Fruit fly (Drosophila melanogaster) whole organism, adult: ENCODE measurements around the gene fry.

Experiments used
- CG11617 ChIP-seq: fragments of 200-800 bp; sonication (Bioruptor generic); optimal IDR thresholded peaks from 2 replicates; lab custom pipeline; 2017; ENCODE audit warnings: mild to moderate bottlenecking, missing biosample characterization, missing genetic modification reagents, missing genetic modification characterization
- CG12768 ChIP-seq: fragments of 200-800 bp; sonication (Bioruptor generic); optimal IDR thresholded peaks from 2 replicates; lab custom pipeline; 2017; ENCODE audit warnings: missing biosample characterization, missing genetic modification characterization, mild to moderate bottlenecking, moderate library complexity, missing genetic modification reagents
- CG14711 ChIP-seq: fragments of 200-800 bp; sonication (Bioruptor generic); optimal IDR thresholded peaks from 2 replicates; lab custom pipeline; 2018; ENCODE audit warnings: missing biosample characterization, mild to moderate bottlenecking, missing genetic modification characterization, moderate library complexity
- CG1620 ChIP-seq: fragments of 200-800 bp; sonication (Bioruptor generic); optimal IDR thresholded peaks from 2 replicates; lab custom pipeline; 2016; ENCODE audit warnings: missing biosample characterization, missing genetic modification characterization
- CG33017 ChIP-seq: fragments of 200-800 bp; sonication (Bioruptor generic); optimal IDR thresholded peaks from 2 replicates; lab custom pipeline; 2018; ENCODE audit warnings: missing biosample characterization, mild to moderate bottlenecking, missing genetic modification characterization, moderate library complexity
- CG5204 ChIP-seq: fragments of 200-800 bp; sonication (Bioruptor generic); optimal IDR thresholded peaks from 2 replicates; lab custom pipeline; 2016; ENCODE audit warnings: missing biosample characterization, missing genetic modification characterization
- CG7045 ChIP-seq: fragments of 200-800 bp; sonication (Bioruptor generic); optimal IDR thresholded peaks from 2 replicates; lab custom pipeline; 2017; ENCODE audit warnings: missing biosample characterization, mild to moderate bottlenecking, missing genetic modification characterization
- CG7101 ChIP-seq: fragments of 200-800 bp; sonication (Bioruptor generic); optimal IDR thresholded peaks from 2 replicates; lab custom pipeline; 2018; ENCODE audit warnings: missing biosample characterization, mild to moderate bottlenecking, missing genetic modification characterization, moderate library complexity
- Clk ChIP-seq: fragments of 200-800 bp; sonication (Bioruptor generic); optimal IDR thresholded peaks from 2 replicates; lab custom pipeline; 2017; ENCODE audit warnings: missing biosample characterization, missing genetic modification characterization
- Crg-1 ChIP-seq: fragments of 200-800 bp; sonication (Bioruptor generic); optimal IDR thresholded peaks from 2 replicates; lab custom pipeline; 2016; ENCODE audit warnings: missing biosample characterization, missing genetic modification characterization
- Hr96 ChIP-seq: fragments of 200-800 bp; sonication (Bioruptor generic); optimal IDR thresholded peaks from 2 replicates; lab custom pipeline; 2016; ENCODE audit warnings: missing biosample characterization, missing genetic modification characterization
- Mnt ChIP-seq: fragments of 200-800 bp; sonication (Bioruptor generic); optimal IDR thresholded peaks from 2 replicates; lab custom pipeline; 2016; ENCODE audit warnings: missing biosample characterization, mild to moderate bottlenecking, missing genetic modification characterization
- bab1 ChIP-seq: fragments of 200-800 bp; sonication (Bioruptor generic); optimal IDR thresholded peaks from 3 replicates; lab custom pipeline; 2019; ENCODE audit warnings: missing biosample characterization, mild to moderate bottlenecking, missing genetic modification characterization, moderate library complexity
- cic ChIP-seq: fragments of 200-800 bp; sonication (Bioruptor generic); optimal IDR thresholded peaks from 2 replicates; lab custom pipeline; 2017; ENCODE audit warnings: missing biosample characterization, mild to moderate bottlenecking, missing genetic modification characterization, moderate library complexity
- cnc ChIP-seq, 2 experiments: fragments of >200 bp; optimal IDR thresholded peaks; 2 replicates each; lab custom pipeline; 2017
- kay ChIP-seq: fragments of 200-800 bp; sonication (Bioruptor generic); peaks from one replicate; lab custom pipeline; 2016; ENCODE audit warnings: missing biosample characterization, missing genetic modification characterization, borderline replicate concordance
- ovo ChIP-seq: fragments of 200-800 bp; sonication (Bioruptor generic); optimal IDR thresholded peaks from 2 replicates; lab custom pipeline; 2016; ENCODE audit warnings: missing biosample characterization, missing genetic modification characterization
- pad ChIP-seq: fragments of 200-800 bp; sonication (Bioruptor generic); optimal IDR thresholded peaks from 3 replicates; lab custom pipeline; 2017; ENCODE audit warnings: missing biosample characterization, missing genetic modification characterization, mild to moderate bottlenecking, moderate library complexity, missing genetic modification reagents
- tj ChIP-seq: fragments of 200-800 bp; sonication (Bioruptor generic); optimal IDR thresholded peaks from 3 replicates; lab custom pipeline; 2017; ENCODE audit warnings: missing biosample characterization, mild to moderate bottlenecking, missing genetic modification characterization, moderate library complexity
- toe ChIP-seq: fragments of 200-800 bp; sonication (Bioruptor generic); optimal IDR thresholded peaks from 2 replicates; lab custom pipeline; 2016; ENCODE audit warnings: missing biosample characterization, missing genetic modification characterization

The fry gene

DNA sequence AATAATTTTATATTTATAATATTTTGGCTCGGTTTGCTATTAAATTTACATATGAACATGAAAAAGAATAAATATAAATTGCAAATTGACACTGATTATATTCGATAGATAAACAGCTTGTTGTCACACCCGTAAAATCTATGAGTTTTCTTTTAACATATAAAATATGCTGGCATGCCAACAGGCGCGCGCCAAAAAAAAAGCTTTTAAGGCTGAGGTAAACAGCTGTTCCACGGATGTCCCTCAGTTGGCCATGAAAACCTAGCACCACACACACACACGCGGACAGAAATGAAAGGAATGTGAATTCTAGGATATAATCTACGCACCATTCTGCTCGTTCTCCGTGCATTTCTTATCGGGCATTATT, 15.9 kb upstream of the fry start:
- TF ChIP-seq cnc (optimal IDR thresholded peaks at IDR 0.05; lab: Kevin White, UChicago) (no peak), Crg-1 (no peak), Clk (GFP tag; lab: Kevin White, UChicago) (no peak), CG14711 (tag; lab: Kevin White, UChicago) (no peak), CG33017 (tag; lab: Kevin White, UChicago) (no peak), Mnt (no peak), CG11617 (GFP tag; lab: Kevin White, UChicago) (no peak), CG7045 (GFP tag; lab: Kevin White, UChicago) (no peak), CG7101 (tag; lab: Kevin White, UChicago) (no peak), kay (GFP tag; lab: Kevin White, UChicago) (no peak), bab1 (GFP tag; lab: Kevin White, UChicago) (no peak), ovo (GFP tag; lab: Kevin White, UChicago) (no peak)

DNA sequence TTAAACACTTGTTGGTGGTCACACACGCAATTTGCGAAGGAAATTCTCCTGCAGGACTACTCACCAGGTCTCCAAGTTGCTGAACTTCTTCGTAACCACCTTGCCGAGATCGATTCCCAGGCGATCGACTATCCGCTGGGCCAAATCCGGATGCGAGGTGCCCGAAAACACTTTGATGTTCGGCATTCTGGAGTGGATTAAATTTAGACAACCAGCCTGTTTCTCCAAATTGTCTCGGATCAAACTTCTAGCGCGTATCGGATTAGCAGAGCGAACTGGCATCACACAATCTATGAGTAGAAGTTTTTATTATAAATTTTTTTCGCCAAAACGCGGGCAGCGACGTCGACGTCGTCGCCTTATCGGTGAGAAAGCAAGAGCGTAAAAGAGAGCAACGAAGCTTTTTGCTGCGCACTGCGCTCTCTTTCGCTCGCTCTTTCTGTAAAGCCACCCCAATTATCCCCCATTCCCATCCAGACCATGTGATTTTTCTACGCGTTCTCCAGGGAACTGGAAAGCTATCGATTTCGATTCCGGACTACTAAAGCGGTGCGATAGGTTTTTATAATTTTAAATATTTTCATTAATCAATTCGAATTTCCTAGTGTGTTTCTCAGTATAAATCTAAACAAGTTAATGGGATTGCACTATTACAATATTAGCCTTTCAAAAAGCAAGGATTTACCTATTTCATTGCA, 15.4 kb upstream of the fry start:
- TF ChIP-seq CG33017 (tag; lab: Kevin White, UChicago) (peak; percentile 19), Crg-1 (no peak), kay (GFP tag; lab: Kevin White, UChicago) (peak; percentile 85), CG7101 (tag; lab: Kevin White, UChicago) (peak; percentile 17), CG14711 (tag; lab: Kevin White, UChicago) (no peak), cic (GFP tag; lab: Kevin White, UChicago) (peak; percentile 15), cnc (optimal IDR thresholded peaks at IDR 0.05; lab: Kevin White, UChicago) (no peak), CG1620 (GFP tag; lab: Kevin White, UChicago) (no peak)

dm6 chr3L:9693552-9694133, 14.7 kb upstream of the fry start:
- TF ChIP-seq kay (GFP tag; lab: Kevin White, UChicago) (peak; percentile 94), tj (GFP tag; lab: Kevin White, UChicago) (no peak), Mnt (peak; percentile 32)

DNA sequence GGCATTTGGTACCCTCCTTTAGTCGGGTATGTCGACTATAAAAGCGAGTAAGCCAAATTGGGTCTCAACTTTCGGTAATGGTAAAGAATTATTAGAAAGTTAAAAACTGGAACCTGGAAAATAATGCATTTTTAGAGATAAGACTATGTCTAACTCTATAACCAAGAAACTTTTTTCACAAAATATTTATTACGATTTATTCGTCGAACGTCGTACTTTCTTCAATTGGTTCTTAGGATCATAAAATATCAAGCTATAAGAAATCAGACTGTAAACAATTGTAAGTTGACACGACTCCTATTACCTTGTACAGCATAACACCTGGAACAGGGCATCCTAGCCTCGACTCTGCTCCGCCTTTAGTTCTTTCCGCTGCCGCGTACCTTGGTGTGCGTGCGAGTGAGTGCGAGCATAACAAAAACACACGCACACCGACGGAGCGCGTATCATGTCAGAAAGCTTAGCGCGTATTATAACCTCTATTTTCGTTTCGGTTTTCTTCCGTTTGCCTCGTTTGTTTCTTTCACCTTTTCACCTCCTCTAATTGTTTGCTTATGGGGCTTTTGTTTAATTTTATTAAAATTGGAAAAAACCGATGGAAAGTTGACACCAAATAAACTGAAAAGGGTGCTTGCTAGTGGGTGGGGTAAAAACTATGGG, 14.1 kb upstream of the fry start:
- TF ChIP-seq CG1620 (GFP tag; lab: Kevin White, UChicago) (peak; percentile 73), Hr96 (GFP tag; lab: Kevin White, UChicago) (peak; percentile 90), toe (GFP tag; lab: Kevin White, UChicago) (peak; percentile 91), Crg-1 (peak; percentile 80), Clk (GFP tag; lab: Kevin White, UChicago) (peak; percentile 85), CG12768 (GFP tag; lab: Kevin White, UChicago) (peak; percentile 88), kay (GFP tag; lab: Kevin White, UChicago) (no peak), CG14711 (tag; lab: Kevin White, UChicago) (peak; percentile 68), cnc (optimal IDR thresholded peaks at IDR 0.05; lab: Kevin White, UChicago) (no peak), bab1 (GFP tag; lab: Kevin White, UChicago) (peak; percentile 75), cic (GFP tag; lab: Kevin White, UChicago) (no peak), Mnt (no peak), ovo (GFP tag; lab: Kevin White, UChicago) (no peak), CG7045 (GFP tag; lab: Kevin White, UChicago) (peak; percentile 90), CG7101 (tag; lab: Kevin White, UChicago) (peak; percentile 84), CG33017 (tag; lab: Kevin White, UChicago) (peak; percentile 76), tj (GFP tag; lab: Kevin White, UChicago) (peak; percentile 77), pad (GFP tag; lab: Kevin White, UChicago) (peak; percentile 68), CG5204 (GFP tag; lab: Kevin White, UChicago) (peak; percentile 92), CG11617 (GFP tag; lab: Kevin White, UChicago) (peak; percentile 93)

- TF ChIP-seq CG7101 (tag; lab: Kevin White, UChicago) (no peak), Mnt (peak; percentile 90), cic (GFP tag; lab: Kevin White, UChicago) (peak; percentile 88), ovo (GFP tag; lab: Kevin White, UChicago) (peak; percentile 98), pad (GFP tag; lab: Kevin White, UChicago) (peak; percentile 50), cnc (optimal IDR thresholded peaks at IDR 0.05; lab: Kevin White, UChicago) (peak in 1 of 2 experiments; percentile 54), CG33017 (tag; lab: Kevin White, UChicago) (no peak)
These were observed 13.5 kb upstream of the fry start for dm6 chr3L:9692234-9692891.

DNA sequence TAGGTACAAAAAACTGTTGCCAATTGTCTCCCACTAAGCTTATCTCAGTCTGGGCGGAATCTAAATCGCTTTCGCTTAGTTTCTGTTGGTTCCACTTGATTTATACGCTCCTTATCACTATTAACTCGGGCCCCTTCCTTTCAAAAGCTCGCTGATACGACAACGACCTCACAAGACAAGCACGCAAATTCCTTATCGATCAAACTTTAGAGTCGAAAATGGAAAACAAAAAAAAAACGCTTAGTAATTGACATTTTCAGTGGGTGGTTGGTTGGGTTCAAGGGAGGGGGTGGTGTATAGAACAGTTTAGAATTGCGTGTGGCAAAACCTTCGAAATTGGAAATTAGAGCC, 12.5 kb upstream of the fry start:
- TF ChIP-seq tj (GFP tag; lab: Kevin White, UChicago) (no peak), CG7101 (tag; lab: Kevin White, UChicago) (no peak), CG5204 (GFP tag; lab: Kevin White, UChicago) (no peak), Hr96 (GFP tag; lab: Kevin White, UChicago) (peak; percentile 8), Crg-1 (no peak), cic (GFP tag; lab: Kevin White, UChicago) (peak; percentile 73), CG11617 (GFP tag; lab: Kevin White, UChicago) (no peak), CG14711 (tag; lab: Kevin White, UChicago) (no peak), CG12768 (GFP tag; lab: Kevin White, UChicago) (peak; percentile 57), CG7045 (GFP tag; lab: Kevin White, UChicago) (no peak), Clk (GFP tag; lab: Kevin White, UChicago) (no peak), kay (GFP tag; lab: Kevin White, UChicago) (no peak), CG33017 (tag; lab: Kevin White, UChicago) (no peak), pad (GFP tag; lab: Kevin White, UChicago) (no peak), ovo (GFP tag; lab: Kevin White, UChicago) (no peak), Mnt (peak; percentile 8), toe (GFP tag; lab: Kevin White, UChicago) (no peak), cnc (optimal IDR thresholded peaks at IDR 0.05; lab: Kevin White, UChicago) (no peak), bab1 (GFP tag; lab: Kevin White, UChicago) (no peak), CG1620 (GFP tag; lab: Kevin White, UChicago) (no peak)
